Worm (Caenorhabditis elegans): ENCODE results near the gene fln-2.
"Not testable (repeated sequence)": the region's sequence is repeated elsewhere in the genome, so short reads cannot be mapped to it uniquely, and the experiment has no call there.

The fln-2 gene

DNA sequence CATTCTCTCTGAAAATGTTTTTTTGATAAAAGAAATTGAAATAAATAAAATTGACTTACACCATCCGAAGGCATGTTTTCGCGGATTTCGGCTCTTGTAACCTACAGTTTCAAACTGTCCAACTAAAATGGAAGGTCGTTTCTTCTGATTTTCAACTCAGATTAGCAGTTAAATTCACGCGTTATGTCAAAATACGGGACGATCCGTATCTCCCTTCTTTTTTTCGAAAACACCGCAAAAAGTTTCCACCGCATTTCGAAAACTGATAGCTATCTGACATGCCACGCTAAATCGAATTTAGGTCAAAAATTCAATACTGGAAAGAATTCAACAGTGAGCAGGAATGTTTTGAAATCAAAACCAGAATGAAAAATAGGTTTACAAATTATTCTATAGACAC is 60.6 kb downstream of the fln-2 start, which contains the start of gene tba-8:
TSS of gene tba-8 (minus strand) at position 207 of the 400 bp plus-strand sequence.
- no peak for TF ChIP-seq zfp-3 (GFP tag; conservative IDR thresholded peaks at IDR 0.05)

DNA sequence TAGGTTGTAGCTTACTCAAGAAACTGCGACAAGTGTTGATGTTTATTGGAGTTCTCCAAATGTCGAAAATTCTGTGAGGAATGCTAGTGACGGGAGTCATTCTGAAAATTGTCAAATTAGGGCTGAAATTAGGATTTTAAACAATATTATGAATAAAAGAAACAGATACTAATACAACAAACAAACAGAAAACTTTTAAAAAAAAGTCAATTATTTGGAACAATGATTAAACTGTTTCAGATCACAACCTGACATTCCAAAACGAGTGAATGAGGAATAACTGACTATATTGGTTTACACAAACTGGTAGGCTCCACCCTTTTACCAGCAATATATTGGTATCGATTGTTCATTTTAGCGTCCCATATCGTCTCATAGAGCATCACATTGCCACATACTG is 63.3 kb downstream of the fln-2 start, which contains the start of gene ZK899.5:
TSS of gene ZK899.5 (minus strand) at position 101 of the 400 bp plus-strand sequence.
- not testable (repeated sequence) for TF ChIP-seq ceh-20 (GFP tag; IDR thresholded peaks at IDR 0.05); lsy-2 (tag; optimal IDR thresholded peaks at IDR 0.05); ztf-11 (tag; optimal IDR thresholded peaks at IDR 0.05)

- TF ChIP-seq spr-1 (tag; optimal IDR thresholded peaks at IDR 0.05); F26F4.8 (GFP tag; conservative IDR thresholded peaks at IDR 0.05); dve-1 (tag; optimal IDR thresholded peaks at IDR 0.05; ENCODE audit: insufficient read depth): not testable (repeated sequence)
These were observed 65.5 kb downstream of the fln-2 start, which contains the start of gene ZK899.6 for ce11 chrX:9463045-9463444. ZK899.6 (plus strand) TSS chrX:9463345.

DNA sequence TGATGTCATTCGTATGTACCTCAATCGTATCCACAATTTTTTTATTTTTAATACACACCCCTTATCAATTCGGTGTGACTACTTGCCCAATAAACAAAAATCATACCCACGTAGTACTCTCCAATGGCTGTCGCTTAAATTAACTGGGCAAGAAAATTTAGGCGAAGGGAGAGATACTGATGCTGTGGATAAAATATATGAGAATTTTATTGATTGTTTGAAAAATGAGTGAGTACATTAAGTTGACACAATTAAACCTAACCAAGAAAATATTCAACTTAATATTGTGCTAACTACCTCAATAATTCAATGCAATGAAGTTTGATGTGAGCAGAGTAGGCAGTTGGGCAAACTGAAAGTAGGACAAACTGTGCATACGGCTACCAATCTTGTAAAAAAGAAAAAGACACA is 68.2 kb downstream of the fln-2 start:
- peak; percentile 80 for TF ChIP-seq ztf-11 (tag; optimal IDR thresholded peaks at IDR 0.05)
- peak; percentile 97 for TF ChIP-seq dmd-6 (GFP tag; IDR thresholded peaks at IDR 0.05)
- TF ChIP-seq madf-5 (GFP tag; IDR thresholded peaks at IDR 0.05): peak; percentile 75 to 95
- TF ChIP-seq mdl-1 (tag; optimal IDR thresholded peaks at IDR 0.05): peak; percentile 96
- peak; percentile 36 to 85 for TF ChIP-seq ZK546.5 (tag; optimal IDR thresholded peaks at IDR 0.05)
- peak; percentile 83 to 99 for TF ChIP-seq unc-62 (GFP tag; optimal IDR thresholded peaks at IDR 0.05 in 1 of 2)
- TF ChIP-seq unc-62 (tag; optimal IDR thresholded peaks at IDR 0.05): peak; percentile 87
- TF ChIP-seq nhr-6 (tag; optimal IDR thresholded peaks at IDR 0.05): peak; percentile 94
- TF ChIP-seq daf-8 (GFP tag; IDR thresholded peaks at IDR 0.05): 0 out of 2 replicates have a peak, but pooled peaks have one; percentile 76
- peak; percentile 99 for TF ChIP-seq nhr-11 (tag; optimal IDR thresholded peaks at IDR 0.05)
- peak; percentile 92 for TF ChIP-seq dmd-9 (GFP tag; IDR thresholded peaks at IDR 0.05)
- peak; percentile 100 for TF ChIP-seq dve-1 (tag; optimal IDR thresholded peaks at IDR 0.05; ENCODE audit: insufficient read depth)
- TF ChIP-seq lin-13 (GFP tag; optimal IDR thresholded peaks at IDR 0.05): peak; percentile 98
- TF ChIP-seq daf-19 (GFP tag; conservative IDR thresholded peaks at IDR 0.05): peak; percentile 98
- peak; percentile 96 for TF ChIP-seq egl-43 (GFP tag; IDR thresholded peaks at IDR 0.05)
- peak; percentile 73 for TF ChIP-seq egl-27 (tag; optimal IDR thresholded peaks at IDR 0.05)
- TF ChIP-seq ceh-62 (tag; optimal IDR thresholded peaks at IDR 0.05): no peak
- TF ChIP-seq Y75B8A.6 (GFP tag; IDR thresholded peaks at IDR 0.05): peak; percentile 78; the same call in 1 of the 2 replicates
- peak; percentile 100 for TF ChIP-seq hmg-1.1 (GFP tag; IDR thresholded peaks at IDR 0.05)
- peak; percentile 94 for TF ChIP-seq D1046.2 (GFP tag; IDR thresholded peaks at IDR 0.05)
- TF ChIP-seq daf-12 (tag; optimal IDR thresholded peaks at IDR 0.05): no peak
- peak; percentile 99 for TF ChIP-seq jun-1 (tag; optimal IDR thresholded peaks at IDR 0.05)
- peak; percentile 72 for TF ChIP-seq Y105C5A.15 (GFP tag; IDR thresholded peaks at IDR 0.05)
- TF ChIP-seq spr-1 (tag; optimal IDR thresholded peaks at IDR 0.05): peak; percentile 98
- TF ChIP-seq F26F4.8 (GFP tag; conservative IDR thresholded peaks at IDR 0.05): no peak
- peak; percentile 99 for TF ChIP-seq duxl-1 (tag; optimal IDR thresholded peaks at IDR 0.05; ENCODE audit: poor library complexity)
- peak; percentile 75 for TF ChIP-seq dpl-1 (GFP tag; optimal IDR thresholded peaks at IDR 0.05)
- TF ChIP-seq nhr-42 (GFP tag; IDR thresholded peaks at IDR 0.05): peak; percentile 99
- TF ChIP-seq vab-7 (GFP tag; IDR thresholded peaks at IDR 0.05): peak; percentile 98
- peak; percentile 98 for TF ChIP-seq nhr-25 (tag; optimal IDR thresholded peaks at IDR 0.05; ENCODE audit: borderline replicate concordance, insufficient read depth)
- peak; percentile 88 for TF ChIP-seq mxl-2 (GFP tag; conservative IDR thresholded peaks at IDR 0.05)
- no peak for TF ChIP-seq ama-1 (optimal IDR thresholded peaks at IDR 0.05)
- peak; percentile 99 for TF ChIP-seq fkh-10 (GFP tag; optimal IDR thresholded peaks at IDR 0.05)
- TF ChIP-seq cey-2 (tag; optimal IDR thresholded peaks at IDR 0.05; ENCODE audit: borderline replicate concordance, insufficient read depth): peak; percentile 72
- peak; percentile 100 for TF ChIP-seq nhr-10 (tag; optimal IDR thresholded peaks at IDR 0.05)
- peak; percentile 59; the same call in 1 of the 2 replicates for TF ChIP-seq ceh-44 (GFP tag; IDR thresholded peaks at IDR 0.05)
- TF ChIP-seq F37D6.2 (tag; optimal IDR thresholded peaks at IDR 0.05): peak; percentile 99
- TF ChIP-seq nhr-41 (GFP tag; IDR thresholded peaks at IDR 0.05): peak; percentile 75
- peak; percentile 66; the same call in 1 of the 2 replicates for TF ChIP-seq dmd-8 (GFP tag; IDR thresholded peaks at IDR 0.05)
- TF ChIP-seq zag-1 (tag; optimal IDR thresholded peaks at IDR 0.05): peak; percentile 98
- TF ChIP-seq attf-4 (tag; optimal IDR thresholded peaks at IDR 0.05): peak; percentile 61
